Fruit fly (Drosophila melanogaster) whole organism, wandering third instar larva: ENCODE data around the gene CG43169.

Experiments used
- Abd-B ChIP-seq: fragments of >200 bp; optimal IDR thresholded peaks from 2 replicates; lab custom pipeline; 2017; ENCODE audit warnings: missing biosample characterization, missing genetic modification characterization
- CG32264 ChIP-seq: fragments of 200-800 bp; sonication (Bioruptor generic); optimal IDR thresholded peaks from 2 replicates; lab custom pipeline; 2016; ENCODE audit warnings: missing biosample characterization, missing genetic modification characterization
- CrebA ChIP-seq: fragments of 200-800 bp; sonication (Bioruptor generic); optimal IDR thresholded peaks from 2 replicates; lab custom pipeline; 2016; ENCODE audit warnings: missing biosample characterization, mild to moderate bottlenecking, missing genetic modification characterization, borderline replicate concordance
- Dfd ChIP-seq: fragments of >200 bp; optimal IDR thresholded peaks from 2 replicates; lab custom pipeline; 2017; ENCODE audit warnings: missing biosample characterization, missing genetic modification characterization
- HLH106 ChIP-seq: fragments of 200-800 bp; optimal IDR thresholded peaks from 3 replicates; lab custom pipeline; 2019; ENCODE audit warnings: missing biosample characterization, mild to moderate bottlenecking, missing genetic modification characterization, moderate library complexity
- Hnf4 ChIP-seq: fragments of 200-800 bp; sonication (Bioruptor generic); optimal IDR thresholded peaks from 2 replicates; lab custom pipeline; 2016; ENCODE audit warnings: missing biosample characterization, mild to moderate bottlenecking, missing genetic modification characterization
- Hr78 ChIP-seq: fragments of >200 bp; optimal IDR thresholded peaks from 2 replicates; lab custom pipeline; 2017; ENCODE audit warnings: missing biosample characterization, missing genetic modification characterization
- Hr83 ChIP-seq: fragments of 200-300 bp; sonication (Bioruptor generic); optimal IDR thresholded peaks from 2 replicates; lab custom pipeline; 2016; ENCODE audit warnings: missing biosample characterization, mild to moderate bottlenecking, missing genetic modification characterization, moderate library complexity; ENCODE audit not compliant: poor library complexity, severe bottlenecking
- Jra ChIP-seq: sonication (Bioruptor generic); optimal IDR thresholded peaks from 2 replicates; lab custom pipeline; 2016; ENCODE audit warnings: missing biosample characterization, missing genetic modification characterization
- Mio ChIP-seq: sonication (Bioruptor generic); optimal IDR thresholded peaks from 2 replicates; lab custom pipeline; 2016; ENCODE audit warnings: missing biosample characterization, missing genetic modification characterization
- Myc ChIP-seq: fragments of >200 bp; optimal IDR thresholded peaks from 2 replicates; lab custom pipeline; 2017
- N ChIP-seq: fragments of >200 bp; optimal IDR thresholded peaks from 2 replicates; lab custom pipeline; 2018; ENCODE audit warnings: missing biosample characterization, missing external identifiers, missing genetic modification characterization
- OdsH ChIP-seq: fragments of 200-800 bp; sonication (Bioruptor generic); optimal IDR thresholded peaks from 2 replicates; lab custom pipeline; 2016; ENCODE audit warnings: missing biosample characterization, mild to moderate bottlenecking, missing genetic modification characterization
- Rel ChIP-seq, 2 experiments: fragments of 200-800 bp; sonication (Bioruptor generic) in 1 of 2; optimal IDR thresholded peaks; 2 replicates in 1 of 2; 3 replicates in 1 of 2; lab custom pipeline; 2016 to 2019; ENCODE audit warnings: mild to moderate bottlenecking in 2 of 2, missing biosample characterization in 2 of 2, missing genetic modification characterization in 2 of 2, moderate library complexity in 1 of 2
- Sp1 ChIP-seq: fragments of 200-800 bp; sonication (Bioruptor generic); optimal IDR thresholded peaks from 3 replicates; lab custom pipeline; 2019; ENCODE audit warnings: missing biosample characterization, mild to moderate bottlenecking, missing genetic modification characterization, moderate library complexity
- dmrt93B ChIP-seq: fragments of 200-800 bp; sonication (Bioruptor generic); optimal IDR thresholded peaks from 2 replicates; lab custom pipeline; 2018; ENCODE audit warnings: missing biosample characterization, mild to moderate bottlenecking, missing genetic modification characterization
- dsf ChIP-seq: sonication (Bioruptor generic); optimal IDR thresholded peaks from 2 replicates; lab custom pipeline; 2016; ENCODE audit warnings: missing biosample characterization, missing genetic modification characterization, borderline replicate concordance
- ey ChIP-seq: fragments of 200-800 bp; sonication (Bioruptor generic); optimal IDR thresholded peaks from 2 replicates; lab custom pipeline; 2016; ENCODE audit warnings: missing biosample characterization, missing genetic modification characterization
- foxo ChIP-seq, 2 experiments: fragments of 200-800 bp; sonication (Bioruptor generic); optimal IDR thresholded peaks; 2 replicates in 1 of 2; 3 replicates in 1 of 2; lab custom pipeline; 2016 to 2017; ENCODE audit warnings: missing biosample characterization in 2 of 2, missing genetic modification characterization in 2 of 2
- fru ChIP-seq: fragments of 200-800 bp; sonication (Bioruptor generic); optimal IDR thresholded peaks from 3 replicates; lab custom pipeline; 2016; ENCODE audit warnings: missing biosample characterization, mild to moderate bottlenecking, missing genetic modification characterization
- jim ChIP-seq: fragments of 175-275, 200-325 bp; sonication (Bioruptor generic); optimal IDR thresholded peaks from 2 replicates; lab custom pipeline; 2016; ENCODE audit warnings: missing biosample characterization, mild to moderate bottlenecking, missing genetic modification characterization
- lola ChIP-seq: fragments of >200 bp; optimal IDR thresholded peaks from 2 replicates; lab custom pipeline; 2017; ENCODE audit warnings: missing biosample characterization, missing genetic modification characterization
- pan ChIP-seq: fragments of >200 bp; optimal IDR thresholded peaks from 2 replicates; lab custom pipeline; 2017
- psq ChIP-seq: fragments of 200-800 bp; sonication (Bioruptor generic); optimal IDR thresholded peaks from 3 replicates; lab custom pipeline; 2017; ENCODE audit warnings: missing biosample characterization, mild to moderate bottlenecking, missing genetic modification characterization, moderate library complexity
- rgr ChIP-seq: fragments of 200-800 bp; sonication (Bioruptor generic); optimal IDR thresholded peaks from 3 replicates; lab custom pipeline; 2016; ENCODE audit warnings: missing biosample characterization, mild to moderate bottlenecking, missing genetic modification characterization
- sage ChIP-seq: fragments of 200-800 bp; sonication (Bioruptor generic); optimal IDR thresholded peaks from 2 replicates; lab custom pipeline; 2016; ENCODE audit warnings: missing biosample characterization, mild to moderate bottlenecking, missing genetic modification characterization
- sv ChIP-seq: fragments of 200-800 bp; sonication (Bioruptor generic); optimal IDR thresholded peaks from 3 replicates; lab custom pipeline; 2016; ENCODE audit warnings: missing biosample characterization, missing genetic modification characterization
- tai ChIP-seq: sonication (Bioruptor generic); optimal IDR thresholded peaks from 2 replicates; lab custom pipeline; 2016; ENCODE audit warnings: missing biosample characterization, missing genetic modification characterization
- usp ChIP-seq: fragments of >200 bp; optimal IDR thresholded peaks from 2 replicates; lab custom pipeline; 2017; ENCODE audit warnings: missing biosample characterization, missing genetic modification characterization

Gene CG43169

DNA sequence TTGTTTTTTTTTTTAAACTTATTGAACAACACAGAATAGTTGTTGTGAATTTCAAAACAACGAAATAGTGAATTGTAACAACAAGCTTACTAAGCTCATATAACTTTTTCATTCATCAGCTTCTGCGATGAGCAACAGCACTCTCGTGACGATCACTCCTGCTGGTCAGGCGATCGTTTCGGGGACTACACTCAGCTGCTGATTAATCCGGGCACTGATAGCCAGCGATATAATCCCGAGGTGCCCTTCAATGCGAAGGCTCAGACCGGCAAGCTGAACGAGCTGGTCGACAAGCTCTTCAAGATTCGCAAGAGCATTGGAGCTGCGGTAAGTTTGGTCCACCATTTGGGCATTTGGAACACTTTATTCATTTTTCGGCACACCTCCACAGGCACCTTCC, at the start of gene CG43169:
Gene CG43169 (minus strand): TSS at position 101 of the 400 bp plus-strand sequence.
- no peak for TF ChIP-seq Jra (GFP tag; lab: Kevin White, UChicago)

DNA sequence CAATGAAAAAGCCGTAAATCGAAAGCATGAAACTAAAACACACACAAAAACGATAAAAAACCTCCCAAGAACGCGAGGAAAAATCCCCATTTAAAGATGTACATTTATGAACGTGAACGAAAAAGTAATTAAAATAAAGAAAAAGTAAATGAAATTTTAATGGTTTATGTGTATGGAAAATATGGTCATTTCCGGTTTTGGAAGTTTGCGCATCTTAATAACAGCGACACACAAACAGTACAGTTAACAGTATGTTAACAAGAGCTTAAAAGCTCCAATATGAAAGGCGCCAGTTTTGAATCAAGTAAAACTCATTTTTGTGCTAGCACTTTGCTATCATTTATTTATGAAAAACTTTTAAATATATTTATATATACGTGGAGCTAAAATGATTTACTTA, 43.5 kb upstream of the CG43169 start:
- TF ChIP-seq Sp1 (GFP tag; lab: Kevin White, UChicago) (no peak), CrebA (GFP tag; lab: Kevin White, UChicago) (peak; percentile 34)

DNA sequence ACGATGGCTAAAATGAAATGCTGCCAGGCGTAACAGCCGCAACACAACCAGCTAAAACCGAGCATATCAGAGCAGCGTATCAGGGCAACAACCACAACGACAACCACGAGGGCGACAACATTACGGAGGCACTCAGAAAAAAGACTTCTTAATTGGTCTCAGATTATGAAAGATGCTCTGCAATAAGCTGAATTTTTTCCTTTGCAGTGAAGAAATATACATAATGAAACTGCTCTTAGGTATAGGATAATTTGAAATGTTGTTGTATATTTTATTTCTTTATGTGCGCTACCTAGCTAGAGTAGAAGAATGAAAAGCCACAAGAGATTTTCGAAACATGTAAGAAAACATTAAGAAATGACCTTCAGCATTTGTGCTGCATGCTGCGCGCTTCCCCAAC, 41.1 kb upstream of the CG43169 start:
- TF ChIP-seq Dfd (GFP tag; lab: Kevin White, UChicago) = no peak
- no peak for TF ChIP-seq HLH106 (tag; lab: Kevin White, UChicago)
- TF ChIP-seq dsf (GFP tag; lab: Kevin White, UChicago) = no peak
- no peak for TF ChIP-seq Myc (lab: Kevin White, UChicago)
- no peak for TF ChIP-seq usp
- TF ChIP-seq Hr83 (GFP tag; lab: Kevin White, UChicago) = no peak
- TF ChIP-seq Jra (GFP tag; lab: Kevin White, UChicago) = no peak
- TF ChIP-seq OdsH (GFP tag; lab: Kevin White, UChicago) = no peak
- no peak for TF ChIP-seq CG32264 (GFP tag; lab: Kevin White, UChicago)
- no peak for TF ChIP-seq dmrt93B (GFP tag; lab: Kevin White, UChicago)
- TF ChIP-seq Sp1 (GFP tag; lab: Kevin White, UChicago) = no peak
- TF ChIP-seq tai (GFP tag; lab: Kevin White, UChicago) = no peak
- TF ChIP-seq fru (GFP tag; lab: Kevin White, UChicago) = no peak
- no peak for TF ChIP-seq sage (GFP tag; lab: Kevin White, UChicago)

DNA sequence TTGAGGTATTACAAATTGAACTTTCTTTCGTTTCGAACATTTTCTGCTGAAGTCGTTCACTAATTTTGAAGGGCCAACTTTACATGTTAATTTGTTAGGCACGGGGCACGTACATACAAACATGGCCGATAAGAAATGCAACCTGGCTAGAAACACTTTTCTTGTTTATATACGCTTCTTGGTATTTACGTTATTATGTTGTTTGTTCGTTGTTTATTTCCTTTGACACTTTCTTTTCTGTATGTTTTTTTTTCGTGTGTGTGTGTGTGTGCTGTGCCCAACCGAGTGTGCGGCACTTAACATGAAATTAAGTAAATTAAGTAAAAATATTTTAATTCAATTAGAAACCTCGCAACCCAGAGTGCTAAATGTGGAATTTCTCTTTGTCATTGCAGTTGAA, 37.2 kb upstream of the CG43169 start:
- TF ChIP-seq Mio (GFP tag; lab: Kevin White, UChicago) (no peak), tai (GFP tag; lab: Kevin White, UChicago) (no peak)

DNA sequence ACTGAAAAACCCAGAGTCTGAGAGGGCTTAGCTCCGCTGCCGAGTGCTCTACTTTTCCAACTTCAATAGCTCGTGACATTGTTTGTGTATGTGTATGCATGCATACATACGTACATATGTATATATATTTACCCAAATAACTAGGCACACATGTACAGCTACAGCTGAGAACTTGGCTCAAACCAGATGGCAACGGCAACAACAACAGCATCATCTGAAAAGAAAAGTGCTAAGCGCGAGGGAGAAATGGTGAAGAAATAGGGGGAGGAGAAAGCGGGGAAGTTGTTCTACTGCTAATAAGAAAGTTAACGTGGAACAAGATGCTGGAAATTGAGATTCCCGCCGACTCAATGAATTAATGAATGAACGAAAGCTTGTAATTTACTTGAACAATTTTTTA, 36.6 kb upstream of the CG43169 start:
- TF ChIP-seq fru (GFP tag; lab: Kevin White, UChicago) (no peak), foxo (GFP tag; optimal IDR thresholded peaks at IDR 0.05; lab: Kevin White, UChicago) (no peak), rgr (GFP tag; lab: Kevin White, UChicago) (no peak), Rel (GFP tag; optimal IDR thresholded peaks at IDR 0.05; lab: Kevin White, UChicago) (no peak), Rel (tag; optimal IDR thresholded peaks at IDR 0.05; lab: Kevin White, UChicago) (no peak), lola (GFP tag; lab: Kevin White, UChicago) (no peak), pan (lab: Kevin White, UChicago) (no peak), Hr78 (no peak), N (no peak), Abd-B (GFP tag; lab: Kevin White, UChicago) (no peak), Dfd (GFP tag; lab: Kevin White, UChicago) (no peak), CG32264 (GFP tag; lab: Kevin White, UChicago) (no peak), sv (GFP tag; lab: Kevin White, UChicago) (no peak), Jra (GFP tag; lab: Kevin White, UChicago) (no peak), Myc (lab: Kevin White, UChicago) (no peak), psq (GFP tag; lab: Kevin White, UChicago) (no peak), Hnf4 (GFP tag; lab: Kevin White, UChicago) (no peak), Sp1 (GFP tag; lab: Kevin White, UChicago) (no peak), sage (GFP tag; lab: Kevin White, UChicago) (no peak), CrebA (GFP tag; lab: Kevin White, UChicago) (no peak), dmrt93B (GFP tag; lab: Kevin White, UChicago) (no peak)

DNA sequence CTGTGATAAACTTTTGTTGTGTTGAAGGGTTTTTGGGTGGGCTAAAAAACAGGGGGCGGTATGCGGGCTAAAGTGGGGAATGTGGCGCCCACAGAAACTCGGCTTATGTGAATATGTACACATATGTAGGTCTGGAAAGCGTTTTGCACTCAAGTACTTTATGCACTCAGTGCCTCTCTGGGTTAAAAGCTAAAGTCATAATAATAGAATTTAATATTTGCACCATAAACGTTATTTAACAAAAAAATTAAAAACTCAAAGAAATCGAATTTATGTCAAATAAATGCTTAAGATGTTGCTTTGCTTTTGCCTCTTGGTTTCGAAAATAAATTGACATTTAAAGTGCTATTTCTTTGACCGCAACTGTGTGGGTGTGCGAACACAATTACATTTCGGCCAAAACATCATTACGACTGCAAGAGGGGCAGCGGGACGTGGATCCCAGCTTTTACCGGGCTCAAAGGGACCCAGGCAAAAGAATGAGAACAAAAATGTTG, 36.0 kb upstream of the CG43169 start:
- TF ChIP-seq ey (peak; percentile 25), jim (GFP tag; lab: Kevin White, UChicago) (no peak), fru (GFP tag; lab: Kevin White, UChicago) (peak; percentile 4)
